Fruit fly (Drosophila melanogaster) whole organism, pupa: Measurements from ENCODE around the gene Prosbeta3.

Source experiments
- CG32121 ChIP-seq: fragments of 200-800 bp; sonication (Bioruptor generic); IDR thresholded peaks from 2 replicates; pipeline ENCODE4 v1.3.6; 2022; ENCODE audit warnings: missing biosample characterization, missing genetic modification characterization
- CG34367 ChIP-seq: fragments of 200-800 bp; sonication (Bioruptor generic); optimal IDR thresholded peaks from 2 replicates; lab custom pipeline; 2018; ENCODE audit warnings: missing biosample characterization, mild to moderate bottlenecking, missing genetic modification characterization
- CG8159 ChIP-seq: fragments of 200-800 bp; sonication (Bioruptor generic); optimal IDR thresholded peaks from 3 replicates; lab custom pipeline; 2018; ENCODE audit warnings: missing biosample characterization, mild to moderate bottlenecking, missing genetic modification characterization, moderate library complexity
- CG8301 ChIP-seq: fragments of 200-800 bp; sonication (Bioruptor generic); optimal IDR thresholded peaks from 2 replicates; lab custom pipeline; 2018; ENCODE audit warnings: missing biosample characterization, mild to moderate bottlenecking, missing genetic modification characterization
- CG9948 ChIP-seq: fragments of 200-800 bp; sonication (Bioruptor generic); optimal IDR thresholded peaks from 2 replicates; lab custom pipeline; 2018; ENCODE audit warnings: missing biosample characterization, mild to moderate bottlenecking, missing genetic modification characterization, moderate library complexity
- Pif1A ChIP-seq: fragments of 200-800 bp; sonication (Bioruptor generic); optimal IDR thresholded peaks from 3 replicates; lab custom pipeline; 2016; ENCODE audit warnings: missing biosample characterization, missing genetic modification characterization
- Pif1B ChIP-seq: fragments of 200-800 bp; sonication (Bioruptor generic); optimal IDR thresholded peaks from 3 replicates; lab custom pipeline; 2016; ENCODE audit warnings: missing biosample characterization, missing genetic modification characterization
- Snoo ChIP-seq: fragments of 200-800 bp; sonication (Bioruptor generic); optimal IDR thresholded peaks from 3 replicates; lab custom pipeline; 2017; ENCODE audit warnings: missing biosample characterization, mild to moderate bottlenecking, missing genetic modification characterization, inconsistent platforms
- gl ChIP-seq: fragments of 200-800 bp; sonication (Bioruptor generic); optimal IDR thresholded peaks from 2 replicates; lab custom pipeline; 2018; ENCODE audit warnings: missing biosample characterization, mild to moderate bottlenecking, missing genetic modification characterization

DNA sequence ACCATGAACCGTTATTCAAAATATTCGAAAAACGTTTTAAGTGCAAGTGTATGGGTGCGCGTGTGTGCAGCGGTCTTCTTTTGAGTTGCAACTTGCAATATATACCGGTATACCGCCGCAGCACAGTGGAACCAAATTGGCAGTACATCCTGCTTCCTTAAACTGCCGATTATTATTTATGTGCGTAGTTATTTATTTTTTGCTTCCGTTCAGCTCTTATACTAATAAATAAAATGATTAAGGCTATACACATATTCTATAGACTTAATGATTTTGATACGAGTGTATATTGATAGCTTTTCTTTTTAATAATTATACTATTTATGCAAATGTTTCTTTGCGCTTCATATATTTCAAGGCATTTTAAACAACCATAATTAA, 36.1 kb downstream of the Prosbeta3 start:
- TF ChIP-seq CG8301 (tag; lab: Kevin White, UChicago) (no peak), CG34367 (tag; lab: Kevin White, UChicago) (no peak), Snoo (tag; lab: Kevin White, UChicago) (no peak), gl (tag; lab: Kevin White, UChicago) (no peak), Pif1A (no peak), CG9948 (no peak), Pif1B (GFP tag; lab: Kevin White, UChicago) (no peak), CG32121 (no peak), CG8159 (tag; lab: Kevin White, UChicago) (no peak)
